Fruit fly (Drosophila melanogaster) whole organism, embryonic: ENCODE measurements around the gene CG34001.

Experiments used
- B-H1 ChIP-seq: fragments of 200-800 bp; sonication (Bioruptor generic); IDR thresholded peaks from 3 replicates; pipeline ENCODE4 v1.3.6; 2022; ENCODE audit warnings: missing biosample characterization, missing genetic modification characterization
- BEAF-32 ChIP-seq: fragments of 200-800 bp; sonication (Bioruptor generic); optimal IDR thresholded peaks from 3 replicates; lab custom pipeline; 2017; ENCODE audit warnings: missing biosample characterization, missing genetic modification characterization, mild to moderate bottlenecking, moderate library complexity, missing genetic modification reagents
- CG10209 ChIP-seq: fragments of 200-800 bp; sonication (Bioruptor generic); optimal IDR thresholded peaks from 3 replicates; lab custom pipeline; 2017; ENCODE audit warnings: missing biosample characterization, mild to moderate bottlenecking, missing genetic modification characterization, missing genetic modification reagents
- CG10267 ChIP-seq: fragments of 200-800 bp; sonication (Bioruptor generic); optimal IDR thresholded peaks from 2 replicates; lab custom pipeline; 2018; ENCODE audit warnings: missing biosample characterization, mild to moderate bottlenecking, missing genetic modification characterization, moderate library complexity
- CG10565 ChIP-seq: fragments of 200-800 bp; sonication (Bioruptor generic); optimal IDR thresholded peaks from 3 replicates; lab custom pipeline; 2016; ENCODE audit warnings: missing biosample characterization, mild to moderate bottlenecking, missing genetic modification characterization
- CG11093 ChIP-seq: fragments of 200-800 bp; sonication (Bioruptor generic); IDR thresholded peaks from 3 replicates; pipeline ENCODE4 v1.3.6; 2022; ENCODE audit warnings: missing biosample characterization, missing genetic modification characterization
- CG11723 ChIP-seq: fragments of 200-800 bp; sonication (Bioruptor generic); optimal IDR thresholded peaks from 2 replicates; lab custom pipeline; 2017; ENCODE audit warnings: missing biosample characterization, mild to moderate bottlenecking, missing genetic modification characterization
- CG12155 ChIP-seq: fragments of 200-800 bp; sonication (Bioruptor generic); optimal IDR thresholded peaks from 3 replicates; lab custom pipeline; 2016; ENCODE audit warnings: missing biosample characterization, missing genetic modification characterization
- CG13287 ChIP-seq: fragments of 200-800 bp; sonication (Bioruptor generic); IDR thresholded peaks from 2 replicates; pipeline ENCODE4 v1.3.6; 2022; ENCODE audit warnings: missing biosample characterization, missing genetic modification characterization; ENCODE audit not compliant: partially characterized antibody
- CG14014 ChIP-seq: fragments of 200-800 bp; sonication (Bioruptor generic); IDR thresholded peaks from 2 replicates; pipeline ENCODE4 v1.3.6; 2022; ENCODE audit warnings: missing biosample characterization, missing genetic modification characterization
- CG1529 ChIP-seq: fragments of 200-800 bp; sonication (Bioruptor generic); optimal IDR thresholded peaks from 3 replicates; lab custom pipeline; 2018; ENCODE audit warnings: missing biosample characterization, missing genetic modification characterization
- CG15601 ChIP-seq: fragments of 200-800 bp; sonication (Bioruptor generic); optimal IDR thresholded peaks from 3 replicates; lab custom pipeline; 2019; ENCODE audit warnings: missing biosample characterization, mild to moderate bottlenecking, missing genetic modification characterization, moderate library complexity
- CG17186 ChIP-seq: fragments of 200-800 bp; sonication (Bioruptor generic); optimal IDR thresholded peaks from 3 replicates; lab custom pipeline; 2017; ENCODE audit warnings: missing biosample characterization, missing genetic modification reagents, missing genetic modification characterization
- CG2116 ChIP-seq: fragments of 200-800 bp; sonication (Bioruptor generic); optimal IDR thresholded peaks from 3 replicates; lab custom pipeline; 2018; ENCODE audit warnings: missing biosample characterization, mild to moderate bottlenecking, missing genetic modification characterization
- CG31388 ChIP-seq: fragments of 200-800 bp; sonication (Bioruptor generic); optimal IDR thresholded peaks from 2 replicates; lab custom pipeline; 2016; ENCODE audit warnings: missing biosample characterization, missing genetic modification characterization
- CG3281 ChIP-seq: fragments of 200-800 bp; sonication (Bioruptor generic); optimal IDR thresholded peaks from 3 replicates; lab custom pipeline; 2017; ENCODE audit warnings: missing biosample characterization, mild to moderate bottlenecking, missing genetic modification characterization
- CG3407 ChIP-seq: fragments of 200-800 bp; sonication (Bioruptor generic); optimal IDR thresholded peaks from 2 replicates; lab custom pipeline; 2018; ENCODE audit warnings: missing biosample characterization, mild to moderate bottlenecking, missing genetic modification characterization
- CG34224 ChIP-seq: fragments of 200-800 bp; sonication (Bioruptor generic); IDR thresholded peaks from 3 replicates; pipeline ENCODE4 v1.3.6; 2022; ENCODE audit warnings: missing biosample characterization, missing genetic modification characterization; ENCODE audit not compliant: partially characterized antibody
- CG3847 ChIP-seq: fragments of 200-800 bp; sonication (Bioruptor generic); IDR thresholded peaks from 2 replicates; pipeline ENCODE4 v1.3.6; 2022; ENCODE audit warnings: missing biosample characterization, missing genetic modification characterization
- CG42726 ChIP-seq: fragments of 200-800 bp; sonication (Bioruptor generic); IDR thresholded peaks from 2 replicates; pipeline ENCODE4 v1.3.6; 2022; ENCODE audit warnings: missing biosample characterization, missing genetic modification characterization; ENCODE audit not compliant: partially characterized antibody
- CG4282 ChIP-seq: fragments of 200-800 bp; sonication (Bioruptor generic); optimal IDR thresholded peaks from 2 replicates; lab custom pipeline; 2016; ENCODE audit warnings: missing biosample characterization, missing genetic modification characterization
- CG5953 ChIP-seq: fragments of 200-800 bp; sonication (Bioruptor generic); IDR thresholded peaks from 2 replicates; pipeline ENCODE4 v1.3.6; 2022; ENCODE audit warnings: missing biosample characterization, missing genetic modification characterization
- CG6689 ChIP-seq: fragments of 200-800 bp; sonication (Bioruptor generic); IDR thresholded peaks from 2 replicates; pipeline ENCODE4 v1.3.6; 2022; ENCODE audit warnings: missing biosample characterization, missing genetic modification characterization
- CG6765 ChIP-seq: fragments of 200-800 bp; sonication (Bioruptor generic); optimal IDR thresholded peaks from 3 replicates; lab custom pipeline; 2017; ENCODE audit warnings: missing biosample characterization, mild to moderate bottlenecking, missing genetic modification characterization
- CG8359 ChIP-seq: fragments of 200-800 bp; sonication (Bioruptor generic); optimal IDR thresholded peaks from 2 replicates; lab custom pipeline; 2017; ENCODE audit warnings: missing biosample characterization, mild to moderate bottlenecking, missing genetic modification characterization, borderline replicate concordance
- CG8924 ChIP-seq: fragments of 200-800 bp; optimal IDR thresholded peaks from 3 replicates; lab custom pipeline; 2019; ENCODE audit warnings: missing biosample characterization, mild to moderate bottlenecking, missing genetic modification characterization, moderate library complexity
- CG9876 ChIP-seq: fragments of 200-800 bp; sonication (Bioruptor generic); optimal IDR thresholded peaks from 2 replicates; lab custom pipeline; 2016; ENCODE audit warnings: missing biosample characterization, missing genetic modification characterization
- Hey ChIP-seq: fragments of 200-800 bp; sonication (Bioruptor generic); optimal IDR thresholded peaks from 3 replicates; lab custom pipeline; 2018; ENCODE audit warnings: missing biosample characterization, mild to moderate bottlenecking, missing genetic modification characterization
- Hmr ChIP-seq: fragments of 200-800 bp; sonication (Bioruptor generic); optimal IDR thresholded peaks from 3 replicates; lab custom pipeline; 2017; ENCODE audit warnings: mild to moderate bottlenecking, missing biosample characterization, missing genetic modification reagents, missing genetic modification characterization
- Lim3 ChIP-seq: fragments of 200-800 bp; sonication (Bioruptor generic); IDR thresholded peaks from 2 replicates; pipeline ENCODE4 v1.3.6; 2022; ENCODE audit warnings: missing biosample characterization, missing genetic modification characterization
- Neu2 ChIP-seq: fragments of 200-800 bp; sonication (Bioruptor generic); optimal IDR thresholded peaks from 3 replicates; lab custom pipeline; 2016; ENCODE audit warnings: missing biosample characterization, missing genetic modification characterization, borderline replicate concordance
- Nf-YA ChIP-seq: fragments of 200-800 bp; sonication (Bioruptor generic); IDR thresholded peaks from 2 replicates; pipeline ENCODE4 v1.3.6; 2022; ENCODE audit warnings: missing biosample characterization, missing genetic modification characterization
- Pdp1 ChIP-seq, 2 experiments: fragments of 200-800 bp; sonication (Bioruptor generic); optimal IDR thresholded peaks; 3 replicates each; lab custom pipeline; 2016; ENCODE audit warnings: missing biosample characterization in 2 of 2, missing genetic modification characterization in 2 of 2, mild to moderate bottlenecking in 1 of 2, moderate library complexity in 1 of 2
- Sin3A ChIP-seq: fragments of >200 bp; optimal IDR thresholded peaks from 2 replicates; lab custom pipeline; 2018
- Spps ChIP-seq: fragments of 200-800 bp; sonication (Bioruptor generic); optimal IDR thresholded peaks from 2 replicates; lab custom pipeline; 2018; ENCODE audit warnings: missing biosample characterization, mild to moderate bottlenecking, missing genetic modification characterization
- Sry-δ ChIP-seq: fragments of 200-800 bp; sonication (Bioruptor generic); optimal IDR thresholded peaks from 2 replicates; lab custom pipeline; 2016; ENCODE audit warnings: missing biosample characterization, missing genetic modification characterization
- TFAM ChIP-seq: fragments of 200-800 bp; sonication (Bioruptor generic); optimal IDR thresholded peaks from 2 replicates; lab custom pipeline; 2017; ENCODE audit warnings: missing biosample characterization, missing genetic modification characterization, inconsistent platforms
- amos ChIP-seq: fragments of 200-800 bp; sonication (Bioruptor generic); IDR thresholded peaks from 2 replicates; pipeline ENCODE4 v1.3.6; 2022; ENCODE audit warnings: missing biosample characterization, missing genetic modification characterization; ENCODE audit not compliant: partially characterized antibody
- az2 ChIP-seq: fragments of 200-800 bp; sonication (Bioruptor generic); optimal IDR thresholded peaks from 3 replicates; lab custom pipeline; 2016; ENCODE audit warnings: missing biosample characterization, missing genetic modification characterization
- bab2 ChIP-seq: fragments of 200-800 bp; sonication (Bioruptor generic); optimal IDR thresholded peaks from 2 replicates; lab custom pipeline; 2016; ENCODE audit warnings: missing biosample characterization, missing genetic modification characterization
- exex ChIP-seq: fragments of 200-800 bp; sonication (Bioruptor generic); optimal IDR thresholded peaks from 4 replicates; lab custom pipeline; 2018; ENCODE audit warnings: missing biosample characterization, mild to moderate bottlenecking, missing genetic modification characterization, moderate library complexity
- fd102C ChIP-seq: fragments of 200-800 bp; sonication (Bioruptor generic); optimal IDR thresholded peaks from 2 replicates; lab custom pipeline; 2018; ENCODE audit warnings: missing biosample characterization, mild to moderate bottlenecking, missing genetic modification characterization, moderate library complexity
- gce ChIP-seq: fragments of 200-800 bp; sonication (Bioruptor generic); IDR thresholded peaks from 3 replicates; pipeline ENCODE4 v1.3.6; 2022; ENCODE audit warnings: missing biosample characterization, missing genetic modification characterization
- gsb ChIP-seq: fragments of 200-800 bp; sonication (Bioruptor generic); IDR thresholded peaks from 2 replicates; pipeline ENCODE4 v1.3.6; 2022; ENCODE audit warnings: missing biosample characterization, missing genetic modification characterization
- mirr ChIP-seq: fragments of 200-800 bp; sonication (Bioruptor generic); optimal IDR thresholded peaks from 3 replicates; lab custom pipeline; 2018; ENCODE audit warnings: missing biosample characterization, mild to moderate bottlenecking, missing genetic modification characterization
- onecut ChIP-seq: fragments of 200-800 bp; sonication (Bioruptor generic); IDR thresholded peaks from 2 replicates; pipeline ENCODE4 v1.3.6; 2022; ENCODE audit warnings: missing biosample characterization, missing genetic modification characterization
- rib ChIP-seq: fragments of 200-800 bp; sonication (Bioruptor generic); IDR thresholded peaks from 2 replicates; pipeline ENCODE4 v1.3.6; 2022; ENCODE audit warnings: missing biosample characterization, missing genetic modification characterization
- shn ChIP-seq: fragments of 200-800 bp; sonication (Bioruptor generic); optimal IDR thresholded peaks from 3 replicates; lab custom pipeline; 2016; ENCODE audit warnings: missing biosample characterization, missing genetic modification characterization
- sr ChIP-seq: fragments of 200-800 bp; sonication (Bioruptor generic); IDR thresholded peaks from 3 replicates; pipeline ENCODE4 v1.3.6; 2022; ENCODE audit warnings: missing biosample characterization, missing genetic modification characterization
- tio ChIP-seq: fragments of 200-800 bp; sonication (Bioruptor generic); optimal IDR thresholded peaks from 2 replicates; lab custom pipeline; 2017; ENCODE audit warnings: missing biosample characterization, missing genetic modification characterization, inconsistent platforms
- wor ChIP-seq: fragments of 200-800 bp; sonication (Bioruptor generic); IDR thresholded peaks from 2 replicates; pipeline ENCODE4 v1.3.6; 2022; ENCODE audit warnings: missing biosample characterization, missing genetic modification characterization
- yki ChIP-seq: fragments of >200 bp; optimal IDR thresholded peaks from 3 replicates; lab custom pipeline; 2018

The CG34001 gene

dm6 chr3L:10679711-10680154, 48.9 kb downstream of the CG34001 start (continued):
- no peak for TF ChIP-seq CG31388 (GFP tag; lab: Kevin White, UChicago)
- no peak for TF ChIP-seq rib (GFP tag; lab: Robert Waterston, UW)
- TF ChIP-seq CG5953 = no peak
- TF ChIP-seq yki (lab: Kevin White, UChicago) = no peak
- no peak for TF ChIP-seq B-H1
- no peak for TF ChIP-seq CG2116 (GFP tag; lab: Kevin White, UChicago)
- no peak for TF ChIP-seq Sin3A (lab: Kevin White, UChicago)
- TF ChIP-seq Nf-YA = no peak
- no peak for TF ChIP-seq CG10267 (tag; lab: Kevin White, UChicago)
- peak; percentile 53 for TF ChIP-seq CG3281 (GFP tag; lab: Kevin White, UChicago)
- no peak for TF ChIP-seq BEAF-32 (GFP tag; lab: Kevin White, UChicago)
- 0 out of 2 replicates have a peak, but pooled peaks have one; percentile 6 for TF ChIP-seq CG14014 (GFP tag; lab: Robert Waterston, UW)
- no peak for TF ChIP-seq CG1529
- TF ChIP-seq gsb (GFP tag; lab: Robert Waterston, UW) = no peak
- TF ChIP-seq onecut (GFP tag; lab: Robert Waterston, UW) = no peak
- no peak for TF ChIP-seq CG3847 (GFP tag; lab: Robert Waterston, UW)
- no peak for TF ChIP-seq mirr (GFP tag; lab: Kevin White, UChicago)
- no peak for TF ChIP-seq tio (GFP tag; lab: Kevin White, UChicago)
- TF ChIP-seq Lim3 (GFP tag; lab: Robert Waterston, UW) = no peak
- no peak for TF ChIP-seq amos (GFP tag; lab: Robert Waterston, UW)
- no peak for TF ChIP-seq CG9876 (GFP tag; lab: Kevin White, UChicago)
- TF ChIP-seq CG11723 (GFP tag; lab: Kevin White, UChicago) = no peak
- TF ChIP-seq fd102C (GFP tag; lab: Kevin White, UChicago) = no peak
- no peak for TF ChIP-seq wor (GFP tag; lab: Robert Waterston, UW)
- TF ChIP-seq exex (tag; lab: Kevin White, UChicago) = no peak
- TF ChIP-seq Hey (tag; lab: Kevin White, UChicago) = no peak
- no peak for TF ChIP-seq CG12155 (GFP tag; lab: Kevin White, UChicago)
- TF ChIP-seq CG15601 (tag; lab: Kevin White, UChicago) = no peak
- TF ChIP-seq CG3407 (GFP tag; lab: Kevin White, UChicago) = no peak
- no peak for TF ChIP-seq CG13287
- TF ChIP-seq CG8924 (tag; lab: Kevin White, UChicago) = no peak
- no peak for TF ChIP-seq Spps (tag; lab: Kevin White, UChicago)
- no peak for TF ChIP-seq bab2 (GFP tag; lab: Kevin White, UChicago)
- TF ChIP-seq CG6765 (GFP tag; lab: Kevin White, UChicago) = peak; percentile 66
- TF ChIP-seq Neu2 (GFP tag; lab: Kevin White, UChicago) = no peak
- no peak for TF ChIP-seq shn (GFP tag; lab: Kevin White, UChicago)
- TF ChIP-seq CG34224 (GFP tag; lab: Robert Waterston, UW) = no peak
- no peak for TF ChIP-seq Sry-δ (GFP tag; lab: Kevin White, UChicago)
- TF ChIP-seq Hmr = peak; percentile 55
- no peak for TF ChIP-seq sr (GFP tag; lab: Robert Waterston, UW)
- TF ChIP-seq CG10565 (GFP tag; lab: Kevin White, UChicago) = no peak
- no peak for TF ChIP-seq CG10209 (GFP tag; lab: Kevin White, UChicago)
- TF ChIP-seq gce (GFP tag; lab: Robert Waterston, UW) = no peak
- no peak for TF ChIP-seq az2 (GFP tag; lab: Kevin White, UChicago)
- TF ChIP-seq CG17186 = no peak
- no peak for TF ChIP-seq TFAM (GFP tag; lab: Kevin White, UChicago)
- TF ChIP-seq CG42726 (GFP tag; lab: Robert Waterston, UW) = no peak
- no peak for TF ChIP-seq CG11093 (GFP tag; lab: Robert Waterston, UW)
- TF ChIP-seq CG6689 (GFP tag; lab: Robert Waterston, UW) = no peak
- no peak for TF ChIP-seq CG8359
- TF ChIP-seq CG4282 (GFP tag; lab: Kevin White, UChicago) = no peak
- peak in 1 of 2 experiments; percentile 5 for TF ChIP-seq Pdp1 (GFP tag; optimal IDR thresholded peaks at IDR 0.05; lab: Kevin White, UChicago)
